Worm (Caenorhabditis elegans) whole organism, L4 larva: Measurements from ENCODE around the gene F10C1.23.

Experiments
- D1046.2 ChIP-seq: fragments of 200-800 bp; sonication (Bioruptor generic); IDR thresholded peaks from 2 replicates; pipeline ENCODE4 v1.3.6; 2022; ENCODE audit warnings: missing genetic modification characterization, missing compliant biosample characterization
- F10B5.3 ChIP-seq: sonication (generic microtip); optimal IDR thresholded peaks from 2 replicates; lab custom pipeline; 2016; ENCODE audit warnings: mild to moderate bottlenecking, missing genetic modification characterization, missing compliant biosample characterization
- F37D6.2 ChIP-seq: sonication (generic microtip); optimal IDR thresholded peaks from 2 replicates; lab custom pipeline; 2016; ENCODE audit warnings: mild to moderate bottlenecking, missing genetic modification characterization, missing compliant biosample characterization
- R02D3.7 ChIP-seq: fragments of 150-350 bp; sonication (generic microtip); optimal IDR thresholded peaks from 3 replicates; lab custom pipeline; 2014; ENCODE audit warnings: missing biosample characterization, missing genetic modification characterization
- T20F7.1 ChIP-seq: fragments of 200-800 bp; sonication (Bioruptor generic); optimal IDR thresholded peaks from 2 replicates; lab custom pipeline; 2018; ENCODE audit warnings: mild to moderate bottlenecking, missing genetic modification characterization, missing compliant biosample characterization
- ZK337.2 ChIP-seq: fragments of 200-800 bp; sonication (Bioruptor generic); IDR thresholded peaks from 2 replicates; pipeline ENCODE4 v1.3.6; 2022; ENCODE audit warnings: missing genetic modification reagents, missing genetic modification characterization, missing compliant biosample characterization
- ZK546.5 ChIP-seq, 2 experiments: sonication (generic microtip); optimal IDR thresholded peaks; 2 replicates each; lab custom pipeline; 2017; ENCODE audit warnings: missing biosample characterization in 2 of 2, missing genetic modification characterization in 2 of 2
- aha-1 ChIP-seq: fragments of 150-350 bp; peaks from one replicate; lab custom pipeline; 2014; ENCODE audit warnings: missing biosample characterization, missing genetic modification characterization
- attf-4 ChIP-seq: sonication (generic microtip); optimal IDR thresholded peaks from 3 replicates; lab custom pipeline; 2017; ENCODE audit warnings: missing biosample characterization, missing genetic modification characterization
- ceh-28 ChIP-seq: fragments of 150-350 bp; optimal IDR thresholded peaks from 2 replicates; lab custom pipeline; 2014; ENCODE audit warnings: missing biosample characterization, missing genetic modification reagents, missing genetic modification characterization
- ceh-44 ChIP-seq: fragments of 200-800 bp; sonication (Bioruptor generic); IDR thresholded peaks from 2 replicates; pipeline ENCODE4 v1.3.6; 2022; ENCODE audit warnings: missing genetic modification reagents, missing genetic modification characterization, missing compliant biosample characterization
- ces-1 ChIP-seq: fragments of 150-350 bp; sonication (generic microtip); optimal IDR thresholded peaks from 4 replicates; lab custom pipeline; 2014; ENCODE audit warnings: missing biosample characterization, missing genetic modification reagents, missing genetic modification characterization
- cey-2 ChIP-seq: sonication (generic microtip); optimal IDR thresholded peaks from 3 replicates; lab custom pipeline; 2017; ENCODE audit warnings: missing genetic modification characterization, mild to moderate bottlenecking, missing compliant biosample characterization, antibody characterized with exemption, borderline replicate concordance; ENCODE audit not compliant: insufficient read depth
- daf-16 ChIP-seq, 3 experiments: sonication (generic microtip); optimal IDR thresholded peaks; 2 replicates each; lab custom pipeline; 2016 to 2017; ENCODE audit warnings: missing genetic modification characterization in 3 of 3, missing genetic modification reagents in 3 of 3, mild to moderate bottlenecking in 2 of 3, missing compliant biosample characterization in 2 of 3, missing biosample characterization in 1 of 3, moderate library complexity in 1 of 3
- daf-19 ChIP-seq: fragments of 200-800 bp; sonication (Bioruptor generic); conservative IDR thresholded peaks from 2 replicates; pipeline ENCODE4 v1.3.6; 2022; ENCODE audit warnings: missing genetic modification characterization, missing compliant biosample characterization
- daf-8 ChIP-seq: fragments of 200-800 bp; sonication (Bioruptor generic); IDR thresholded peaks from 2 replicates; pipeline ENCODE4 v1.3.6; 2022; ENCODE audit warnings: missing genetic modification characterization, missing compliant biosample characterization
- duxl-1 ChIP-seq: sonication (generic microtip); optimal IDR thresholded peaks from 2 replicates; lab custom pipeline; 2016; ENCODE audit warnings: mild to moderate bottlenecking, missing genetic modification characterization, moderate library complexity, missing compliant biosample characterization; ENCODE audit not compliant: poor library complexity
- egl-27 ChIP-seq: sonication (generic microtip); optimal IDR thresholded peaks from 3 replicates; lab custom pipeline; 2017; ENCODE audit warnings: missing biosample characterization, missing genetic modification reagents, missing genetic modification characterization
- fos-1 ChIP-seq: fragments of 150-350 bp; optimal IDR thresholded peaks from 2 replicates; lab custom pipeline; 2014; ENCODE audit warnings: missing biosample characterization, missing genetic modification characterization
- hlh-11 ChIP-seq: fragments of 200-800 bp; sonication (Bioruptor generic); optimal IDR thresholded peaks from 2 replicates; lab custom pipeline; 2018; ENCODE audit warnings: mild to moderate bottlenecking, missing genetic modification characterization, missing compliant biosample characterization
- hlh-30 ChIP-seq: sonication (generic microtip); optimal IDR thresholded peaks from 2 replicates; lab custom pipeline; 2017; ENCODE audit warnings: antibody characterized with exemption, mild to moderate bottlenecking, missing genetic modification characterization, missing compliant biosample characterization; ENCODE audit not compliant: insufficient read depth
- hmg-1.1 ChIP-seq: fragments of 200-800 bp; sonication (Bioruptor generic); IDR thresholded peaks from 2 replicates; pipeline ENCODE4 v1.3.6; 2022; ENCODE audit warnings: missing genetic modification reagents, missing genetic modification characterization, missing compliant biosample characterization
- lim-7 ChIP-seq: fragments of 200-800 bp; sonication (Bioruptor generic); IDR thresholded peaks from 2 replicates; pipeline ENCODE4 v1.3.6; 2022; ENCODE audit warnings: missing genetic modification characterization, missing compliant biosample characterization
- lin-15B ChIP-seq: fragments of 150-350 bp; sonication (generic microtip); optimal IDR thresholded peaks from 3 replicates; lab custom pipeline; 2014; ENCODE audit warnings: missing biosample characterization, missing genetic modification characterization
- lin-29 ChIP-seq: fragments of 200-800 bp; sonication (Bioruptor generic); IDR thresholded peaks from 2 replicates; pipeline ENCODE4 v1.3.6; 2022; ENCODE audit warnings: missing genetic modification reagents, missing genetic modification characterization, missing compliant biosample characterization
- lin-39 ChIP-seq: fragments of 150-350 bp; optimal IDR thresholded peaks from 2 replicates; lab custom pipeline; 2014; ENCODE audit warnings: missing biosample characterization, missing genetic modification reagents, missing genetic modification characterization
- lsy-2 ChIP-seq, 2 experiments: fragments of 150-350 bp in 1 of 2; sonication (generic microtip) in 1 of 2; optimal IDR thresholded peaks; 2 replicates each; lab custom pipeline; 2014 to 2017; ENCODE audit warnings: missing biosample characterization in 2 of 2, missing genetic modification characterization in 2 of 2
- mxl-3 ChIP-seq: fragments of 200-800 bp; sonication (Bioruptor generic); optimal IDR thresholded peaks from 2 replicates; lab custom pipeline; 2018; ENCODE audit warnings: mild to moderate bottlenecking, missing genetic modification characterization, missing compliant biosample characterization
- nhr-10 ChIP-seq: fragments of 150-350 bp; optimal IDR thresholded peaks from 2 replicates; lab custom pipeline; 2014; ENCODE audit warnings: missing biosample characterization, missing genetic modification characterization
- nhr-102 ChIP-seq: sonication (generic microtip); optimal IDR thresholded peaks from 2 replicates; lab custom pipeline; 2016; ENCODE audit warnings: mild to moderate bottlenecking, missing genetic modification characterization, moderate library complexity, missing compliant biosample characterization
- nhr-237 ChIP-seq: sonication (generic microtip); optimal IDR thresholded peaks from 2 replicates; lab custom pipeline; 2017; ENCODE audit warnings: missing biosample characterization, missing genetic modification characterization
- nhr-25 ChIP-seq: sonication (generic microtip); optimal IDR thresholded peaks from 2 replicates; lab custom pipeline; 2017; ENCODE audit warnings: missing genetic modification characterization, mild to moderate bottlenecking, missing compliant biosample characterization, antibody characterized with exemption, moderate library complexity, borderline replicate concordance; ENCODE audit not compliant: insufficient read depth
- nhr-42 ChIP-seq: fragments of 200-800 bp; sonication (Bioruptor generic); IDR thresholded peaks from 2 replicates; pipeline ENCODE4 v1.3.6; 2022; ENCODE audit warnings: missing genetic modification characterization, missing compliant biosample characterization
- php-3 ChIP-seq: fragments of 200-800 bp; sonication (Bioruptor generic); IDR thresholded peaks from 2 replicates; pipeline ENCODE4 v1.3.6; 2022; ENCODE audit warnings: missing genetic modification reagents, missing genetic modification characterization, missing compliant biosample characterization
- rbr-2 ChIP-seq: sonication (generic microtip); optimal IDR thresholded peaks from 2 replicates; lab custom pipeline; 2016; ENCODE audit warnings: missing genotype, missing genetic modification characterization, missing compliant biosample characterization
- skn-1 ChIP-seq: fragments of 150-350 bp; optimal IDR thresholded peaks from 2 replicates; lab custom pipeline; 2014; ENCODE audit warnings: missing biosample characterization, missing genetic modification characterization
- spr-3 ChIP-seq: fragments of 200-800 bp; sonication (Bioruptor generic); optimal IDR thresholded peaks from 2 replicates; lab custom pipeline; 2018; ENCODE audit warnings: mild to moderate bottlenecking, missing genetic modification characterization, missing compliant biosample characterization
- tag-97 ChIP-seq: fragments of 200-800 bp; sonication (Bioruptor generic); IDR thresholded peaks from 2 replicates; pipeline ENCODE4 v1.3.6; 2022; ENCODE audit warnings: missing genetic modification characterization, missing compliant biosample characterization
- tra-1 ChIP-seq: fragments of 200-800 bp; sonication (Bioruptor generic); IDR thresholded peaks from 2 replicates; pipeline ENCODE4 v1.3.6; 2022; ENCODE audit warnings: missing genetic modification reagents, missing genetic modification characterization, missing compliant biosample characterization
- unc-130 ChIP-seq: sonication (generic microtip); optimal IDR thresholded peaks from 2 replicates; lab custom pipeline; 2016; ENCODE audit warnings: missing genetic modification reagents, missing genetic modification characterization, missing compliant biosample characterization
- vab-7 ChIP-seq: fragments of 200-800 bp; sonication (Bioruptor generic); IDR thresholded peaks from 2 replicates; pipeline ENCODE4 v1.3.6; 2022; ENCODE audit warnings: missing genetic modification reagents, missing genetic modification characterization, missing compliant biosample characterization
- zip-2 ChIP-seq: fragments of 150-350 bp; optimal IDR thresholded peaks from 2 replicates; lab custom pipeline; 2014; ENCODE audit warnings: missing biosample characterization, missing genetic modification characterization

The F10C1.23 gene

ce11 chrII:5797348-5797977 is 39.6 kb downstream of the F10C1.23 start, which contains the start of the genes msp-63 and msp-142:
msp-63 (minus strand) TSS chrII:5797448.
msp-142 (plus strand) TSS chrII:5797927.
- TF ChIP-seq vab-7 = no peak
- TF ChIP-seq D1046.2 = no peak
- TF ChIP-seq F10B5.3 (tag; lab: Kevin White, UChicago) = no peak
- no peak for TF ChIP-seq lsy-2 (tag; optimal IDR thresholded peaks at IDR 0.05; lab: Kevin White, UChicago)
- TF ChIP-seq unc-130 (GFP tag; lab: Kevin White, UChicago) = no peak
- TF ChIP-seq lin-15B (tag; lab: Kevin White, UChicago) = no peak
- TF ChIP-seq rbr-2 (tag; lab: Kevin White, UChicago) = no peak
- TF ChIP-seq nhr-237 (tag; lab: Kevin White, UChicago) = no peak
- no peak for TF ChIP-seq aha-1 (tag; lab: Kevin White, UChicago)
- TF ChIP-seq, all 104 proteins: peak for 0

ce11 chrII:5799553-5799952 is 41.7 kb downstream of the F10C1.23 start, which contains the start of gene K05F1.8:
K05F1.8 (minus strand) TSS chrII:5799653.
- TF ChIP-seq hmg-1.1 (no peak), spr-3 (no peak), fos-1 (tag; lab: Kevin White, UChicago) (no peak), daf-19 (GFP tag; lab: Robert Waterston, UW) (no peak), aha-1 (tag; lab: Kevin White, UChicago) (no peak), ces-1 (GFP tag; lab: Kevin White, UChicago) (no peak), mxl-3 (GFP tag; lab: Kevin White, UChicago) (no peak), ZK337.2 (GFP tag; lab: Robert Waterston, UW) (no peak), cey-2 (tag; lab: Kevin White, UChicago) (no peak), zip-2 (no peak), hlh-11 (tag; lab: Kevin White, UChicago) (no peak), duxl-1 (tag; lab: Kevin White, UChicago) (no peak), ceh-28 (tag; lab: Kevin White, UChicago) (no peak), ceh-44 (GFP tag; lab: Robert Waterston, UW) (no peak), skn-1 (tag; lab: Kevin White, UChicago) (no peak), nhr-102 (tag; lab: Kevin White, UChicago) (no peak), lin-39 (tag; lab: Kevin White, UChicago) (no peak)

DNA sequence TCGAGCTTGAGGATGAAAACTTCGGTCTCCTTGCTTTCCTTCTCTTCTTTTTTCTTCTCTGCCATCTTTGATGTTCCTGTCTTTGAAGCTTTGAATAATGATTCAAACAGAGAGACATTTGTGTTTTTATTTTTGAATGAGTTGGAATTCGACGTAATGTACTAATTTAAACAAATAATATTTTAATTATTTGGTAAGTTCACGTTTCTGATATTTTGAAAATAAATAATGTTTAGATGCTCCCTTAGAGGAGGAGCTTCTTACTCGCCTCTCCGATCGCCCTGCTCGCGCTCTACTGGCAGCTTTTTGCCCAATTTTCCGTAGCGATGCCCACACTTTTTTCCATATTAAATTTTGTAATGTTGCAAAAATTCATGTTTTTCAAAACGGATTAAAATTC is 43.2 kb downstream of the F10C1.23 start, which contains the start of the genes K05F1.9 and K05F1.1:
K05F1.9 (minus strand) TSS at position 101 of the 400 bp plus-strand sequence.
K05F1.1 (plus strand) TSS at position 308 of the 400 bp plus-strand sequence.
- TF ChIP-seq tag-97 (GFP tag; lab: Robert Waterston, UW) = no peak
- TF ChIP-seq nhr-25 = no peak
- no peak for TF ChIP-seq fos-1 (tag; lab: Kevin White, UChicago)
- no peak for TF ChIP-seq T20F7.1 (GFP tag; lab: Kevin White, UChicago)
- no peak for TF ChIP-seq skn-1 (tag; lab: Kevin White, UChicago)
- TF ChIP-seq lim-7 = no peak
- no peak for TF ChIP-seq attf-4 (tag; lab: Kevin White, UChicago)
- no peak for TF ChIP-seq nhr-10 (tag; lab: Kevin White, UChicago)
- no peak for TF ChIP-seq lin-29 (GFP tag; lab: Robert Waterston, UW)
- TF ChIP-seq nhr-237 (tag; lab: Kevin White, UChicago) = no peak
- no peak for TF ChIP-seq aha-1 (tag; lab: Kevin White, UChicago)
- TF ChIP-seq, all 104 proteins: peak for 0

- no peak for TF ChIP-seq vab-7
- TF ChIP-seq F10B5.3 (tag; lab: Kevin White, UChicago) = no peak
- no peak for TF ChIP-seq nhr-42 (GFP tag; lab: Robert Waterston, UW)
- no peak for TF ChIP-seq R02D3.7
- no peak for TF ChIP-seq ceh-44 (GFP tag; lab: Robert Waterston, UW)
- no peak for TF ChIP-seq daf-16 (GFP tag; optimal IDR thresholded peaks at IDR 0.05; lab: Kevin White, UChicago)
- peak; percentile 72 for TF ChIP-seq daf-16 (tag; optimal IDR thresholded peaks at IDR 0.05; lab: Kevin White, UChicago)
- no peak for TF ChIP-seq hlh-30
- TF ChIP-seq F37D6.2 (tag; lab: Kevin White, UChicago) = no peak
- peak; percentile 96 for TF ChIP-seq php-3 (GFP tag; lab: Robert Waterston, UW)
- TF ChIP-seq fos-1 (tag; lab: Kevin White, UChicago) = no peak
- TF ChIP-seq nhr-237 (tag; lab: Kevin White, UChicago) = no peak
- peak; percentile 21 for TF ChIP-seq hlh-11 (tag; lab: Kevin White, UChicago)
- TF ChIP-seq rbr-2 (tag; lab: Kevin White, UChicago) = no peak
- no peak for TF ChIP-seq daf-8 (GFP tag; lab: Robert Waterston, UW)
- no peak for TF ChIP-seq egl-27 (tag; lab: Kevin White, UChicago)
- TF ChIP-seq duxl-1 (tag; lab: Kevin White, UChicago) = no peak
- TF ChIP-seq tra-1 (GFP tag; lab: Robert Waterston, UW) = no peak
- no peak for TF ChIP-seq ZK546.5 (tag; optimal IDR thresholded peaks at IDR 0.05; lab: Kevin White, UChicago)
- TF ChIP-seq T20F7.1 (GFP tag; lab: Kevin White, UChicago) = peak; percentile 41
- TF ChIP-seq attf-4 (tag; lab: Kevin White, UChicago) = no peak
These were observed 46.4 kb downstream of the F10C1.23 start for ce11 chrII:5804288-5804687.
